Fruit fly (Drosophila melanogaster): ENCODE results near the gene CG13678.

Gene CG13678

dm6 chr3L:8214980-8215379, 7.0 kb upstream of the CG13678 start, which contains the start of gene CG8012:
Gene CG8012, plus strand, starts transcription at chr3L:8215280.
- TF ChIP-seq prd (optimal IDR thresholded peaks at IDR 0.05) (no peak), prd (GFP tag; IDR thresholded peaks at IDR 0.05) (no peak), Abd-B (GFP tag; optimal IDR thresholded peaks at IDR 0.05) (no peak), D19B (GFP tag; optimal IDR thresholded peaks at IDR 0.05) (no peak), dan (GFP tag; IDR thresholded peaks at IDR 0.05) (no peak), Mad (GFP tag; optimal IDR thresholded peaks at IDR 0.05) (no peak), CG2712 (tag; optimal IDR thresholded peaks at IDR 0.05) (no peak), MTF-1 (GFP tag; optimal IDR thresholded peaks at IDR 0.05; ENCODE audit: borderline replicate concordance) (no peak), ase (GFP tag; IDR thresholded peaks at IDR 0.05) (no peak), phol (tag; optimal IDR thresholded peaks at IDR 0.05) (no peak), exex (tag; optimal IDR thresholded peaks at IDR 0.05) (no peak), fd102C (GFP tag; optimal IDR thresholded peaks at IDR 0.05) (no peak), Sox102F (GFP tag; optimal IDR thresholded peaks at IDR 0.05) (no peak), MESR4 (GFP tag; optimal IDR thresholded peaks at IDR 0.05) (no peak), CG17385 (GFP tag; optimal IDR thresholded peaks at IDR 0.05) (no peak), CG1233 (GFP tag; optimal IDR thresholded peaks at IDR 0.05) (no peak), CG15514 (GFP tag; optimal IDR thresholded peaks at IDR 0.05) (no peak)

DNA sequence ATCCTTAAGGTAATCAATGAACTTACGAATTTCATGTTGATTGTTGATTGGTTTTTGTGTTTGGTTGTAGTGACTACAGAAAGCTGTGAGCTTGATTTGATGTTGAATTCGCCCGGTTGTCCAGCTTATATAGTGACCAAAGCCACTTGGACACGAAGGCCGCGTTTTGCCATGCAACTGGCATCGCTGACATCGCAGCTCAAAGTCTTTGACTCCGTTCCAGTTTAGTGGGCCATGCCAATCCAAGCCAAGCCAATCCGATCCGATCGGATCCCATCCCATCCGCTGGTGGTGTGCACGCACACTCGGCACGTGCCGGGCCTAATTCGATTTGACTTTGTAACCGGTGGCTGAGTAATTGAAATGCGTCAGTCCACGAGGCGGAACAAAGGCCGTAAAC, 3.1 kb upstream of the CG13678 start, which contains the start of gene CG13674:
CG13674 (minus strand) TSS at position 101 of the 400 bp plus-strand sequence.
- no peak for TF ChIP-seq Side (GFP tag; optimal IDR thresholded peaks at IDR 0.05)
- no peak for TF ChIP-seq Ssrp (tag; optimal IDR thresholded peaks at IDR 0.05)
- TF ChIP-seq NFAT (GFP tag; IDR thresholded peaks at IDR 0.05) = no peak
- peak; percentile 65 for TF ChIP-seq Hey (tag; optimal IDR thresholded peaks at IDR 0.05)
- TF ChIP-seq CG10565 (GFP tag; optimal IDR thresholded peaks at IDR 0.05) = no peak
- TF ChIP-seq pnt (GFP tag; optimal IDR thresholded peaks at IDR 0.05) = no peak
- TF ChIP-seq CG2129 (GFP tag; IDR thresholded peaks at IDR 0.05; ENCODE audit: partially characterized antibody) = no peak

dm6 chr3L:8219687-8220086, 2.3 kb upstream of the CG13678 start:
- TF ChIP-seq Hey (tag; optimal IDR thresholded peaks at IDR 0.05) (peak; percentile 65), zf30C (GFP tag; optimal IDR thresholded peaks at IDR 0.05) (no peak), Aef1 (GFP tag; IDR thresholded peaks at IDR 0.05) (no peak), CG8281 (tag; optimal IDR thresholded peaks at IDR 0.05) (no peak), abd-A (tag; optimal IDR thresholded peaks at IDR 0.05) (peak; percentile 89), CG13894 (tag; optimal IDR thresholded peaks at IDR 0.05) (peak; percentile 30), lov (optimal IDR thresholded peaks at IDR 0.05) (no peak), lov (GFP tag; IDR thresholded peaks at IDR 0.05) (no peak), CG31224 (GFP tag; IDR thresholded peaks at IDR 0.05) (no peak), esg (GFP tag; conservative IDR thresholded peaks at IDR 0.05) (no peak), Ets65A (GFP tag) (peak; percentile 50), sd (tag; optimal IDR thresholded peaks at IDR 0.05) (peak; percentile 71)

DNA sequence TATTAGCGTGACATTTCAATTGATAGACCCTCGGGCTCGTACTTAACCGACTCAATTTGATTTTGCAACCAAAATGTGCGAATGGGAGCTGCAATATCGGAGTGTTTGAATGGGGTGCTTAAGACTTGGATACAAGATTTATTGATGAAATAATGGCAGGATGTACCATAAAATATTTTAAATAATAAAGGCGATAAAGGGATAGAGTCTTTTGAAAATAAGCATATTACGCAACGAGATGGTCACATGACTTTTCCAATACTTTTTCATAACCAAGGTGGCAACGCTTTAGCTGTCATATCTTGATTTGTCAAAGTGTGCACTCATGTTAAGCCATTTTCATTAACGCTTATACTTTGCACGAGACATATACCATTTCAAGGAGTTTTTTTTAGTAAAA, 7.0 kb downstream of the CG13678 start, which contains the start of gene eIF4E3:
eIF4E3 (plus strand) TSS at position 301 of the 400 bp plus-strand sequence.
- TF ChIP-seq Sox100B (GFP tag; optimal IDR thresholded peaks at IDR 0.05) (no peak), stwl (tag; optimal IDR thresholded peaks at IDR 0.05) (peak; percentile 63), CG32532 (GFP tag; IDR thresholded peaks at IDR 0.05) (no peak)

Data from whole organism, embryonic.